Fruit fly (Drosophila melanogaster) whole organism, wandering third instar larva: ENCODE data around the gene Spn.

Experiments
- Abd-B ChIP-seq: fragments of >200 bp; optimal IDR thresholded peaks from 2 replicates; lab custom pipeline; 2017; ENCODE audit warnings: missing biosample characterization, missing genetic modification characterization
- CG9705 ChIP-seq: fragments of 200-800 bp; sonication (Bioruptor generic); optimal IDR thresholded peaks from 2 replicates; lab custom pipeline; 2018; ENCODE audit warnings: missing biosample characterization, mild to moderate bottlenecking, missing genetic modification characterization
- CrebA ChIP-seq: fragments of 200-800 bp; sonication (Bioruptor generic); optimal IDR thresholded peaks from 2 replicates; lab custom pipeline; 2016; ENCODE audit warnings: missing biosample characterization, mild to moderate bottlenecking, missing genetic modification characterization, borderline replicate concordance
- Dfd ChIP-seq: fragments of >200 bp; optimal IDR thresholded peaks from 2 replicates; lab custom pipeline; 2017; ENCODE audit warnings: missing biosample characterization, missing genetic modification characterization
- Dif ChIP-seq: fragments of 200-275, 200-300 bp; sonication (Bioruptor generic); optimal IDR thresholded peaks from 2 replicates; lab custom pipeline; 2018; ENCODE audit warnings: missing biosample characterization, missing genetic modification characterization; ENCODE audit not compliant: partially characterized antibody
- HLH106 ChIP-seq: fragments of 200-800 bp; optimal IDR thresholded peaks from 3 replicates; lab custom pipeline; 2019; ENCODE audit warnings: missing biosample characterization, mild to moderate bottlenecking, missing genetic modification characterization, moderate library complexity
- Hnf4 ChIP-seq: fragments of 200-800 bp; sonication (Bioruptor generic); optimal IDR thresholded peaks from 2 replicates; lab custom pipeline; 2016; ENCODE audit warnings: missing biosample characterization, mild to moderate bottlenecking, missing genetic modification characterization
- Hr78 ChIP-seq: fragments of >200 bp; optimal IDR thresholded peaks from 2 replicates; lab custom pipeline; 2017; ENCODE audit warnings: missing biosample characterization, missing genetic modification characterization
- Jra ChIP-seq: sonication (Bioruptor generic); optimal IDR thresholded peaks from 2 replicates; lab custom pipeline; 2016; ENCODE audit warnings: missing biosample characterization, missing genetic modification characterization
- Myc ChIP-seq: fragments of >200 bp; optimal IDR thresholded peaks from 2 replicates; lab custom pipeline; 2017
- N ChIP-seq: fragments of >200 bp; optimal IDR thresholded peaks from 2 replicates; lab custom pipeline; 2018; ENCODE audit warnings: missing biosample characterization, missing external identifiers, missing genetic modification characterization
- OdsH ChIP-seq: fragments of 200-800 bp; sonication (Bioruptor generic); optimal IDR thresholded peaks from 2 replicates; lab custom pipeline; 2016; ENCODE audit warnings: missing biosample characterization, mild to moderate bottlenecking, missing genetic modification characterization
- Rel ChIP-seq, 2 experiments: fragments of 200-800 bp; sonication (Bioruptor generic) in 1 of 2; optimal IDR thresholded peaks; 2 replicates in 1 of 2; 3 replicates in 1 of 2; lab custom pipeline; 2016 to 2019; ENCODE audit warnings: mild to moderate bottlenecking in 2 of 2, missing biosample characterization in 2 of 2, missing genetic modification characterization in 2 of 2, moderate library complexity in 1 of 2
- Sp1 ChIP-seq: fragments of 200-800 bp; sonication (Bioruptor generic); optimal IDR thresholded peaks from 3 replicates; lab custom pipeline; 2019; ENCODE audit warnings: missing biosample characterization, mild to moderate bottlenecking, missing genetic modification characterization, moderate library complexity
- Vsx2 ChIP-seq: fragments of 200-300, 225-300 bp; sonication (Bioruptor generic); optimal IDR thresholded peaks from 2 replicates; lab custom pipeline; 2018; ENCODE audit warnings: missing biosample characterization, missing genetic modification characterization; ENCODE audit not compliant: partially characterized antibody
- br ChIP-seq: fragments of 200-800 bp; sonication (Bioruptor generic); optimal IDR thresholded peaks from 2 replicates; lab custom pipeline; 2016; ENCODE audit warnings: missing biosample characterization, missing genetic modification characterization
- brk ChIP-seq: fragments of 200-800 bp; sonication (Bioruptor generic); optimal IDR thresholded peaks from 2 replicates; lab custom pipeline; 2016; ENCODE audit warnings: missing biosample characterization, mild to moderate bottlenecking, missing genetic modification characterization
- dmrt93B ChIP-seq: fragments of 200-800 bp; sonication (Bioruptor generic); optimal IDR thresholded peaks from 2 replicates; lab custom pipeline; 2018; ENCODE audit warnings: missing biosample characterization, mild to moderate bottlenecking, missing genetic modification characterization
- dsf ChIP-seq: sonication (Bioruptor generic); optimal IDR thresholded peaks from 2 replicates; lab custom pipeline; 2016; ENCODE audit warnings: missing biosample characterization, missing genetic modification characterization, borderline replicate concordance
- ey ChIP-seq: fragments of 200-800 bp; sonication (Bioruptor generic); optimal IDR thresholded peaks from 2 replicates; lab custom pipeline; 2016; ENCODE audit warnings: missing biosample characterization, missing genetic modification characterization
- foxo ChIP-seq, 2 experiments: fragments of 200-800 bp; sonication (Bioruptor generic); optimal IDR thresholded peaks; 2 replicates in 1 of 2; 3 replicates in 1 of 2; lab custom pipeline; 2016 to 2017; ENCODE audit warnings: missing biosample characterization in 2 of 2, missing genetic modification characterization in 2 of 2
- fru ChIP-seq: fragments of 200-800 bp; sonication (Bioruptor generic); optimal IDR thresholded peaks from 3 replicates; lab custom pipeline; 2016; ENCODE audit warnings: missing biosample characterization, mild to moderate bottlenecking, missing genetic modification characterization
- h ChIP-seq: fragments of 200-800 bp; sonication (Bioruptor generic); optimal IDR thresholded peaks from 3 replicates; lab custom pipeline; 2016; ENCODE audit warnings: missing biosample characterization, mild to moderate bottlenecking, missing genetic modification characterization
- jim ChIP-seq: fragments of 175-275, 200-325 bp; sonication (Bioruptor generic); optimal IDR thresholded peaks from 2 replicates; lab custom pipeline; 2016; ENCODE audit warnings: missing biosample characterization, mild to moderate bottlenecking, missing genetic modification characterization
- lola ChIP-seq: fragments of >200 bp; optimal IDR thresholded peaks from 2 replicates; lab custom pipeline; 2017; ENCODE audit warnings: missing biosample characterization, missing genetic modification characterization
- psq ChIP-seq: fragments of 200-800 bp; sonication (Bioruptor generic); optimal IDR thresholded peaks from 3 replicates; lab custom pipeline; 2017; ENCODE audit warnings: missing biosample characterization, mild to moderate bottlenecking, missing genetic modification characterization, moderate library complexity
- rgr ChIP-seq: fragments of 200-800 bp; sonication (Bioruptor generic); optimal IDR thresholded peaks from 3 replicates; lab custom pipeline; 2016; ENCODE audit warnings: missing biosample characterization, mild to moderate bottlenecking, missing genetic modification characterization
- sage ChIP-seq: fragments of 200-800 bp; sonication (Bioruptor generic); optimal IDR thresholded peaks from 2 replicates; lab custom pipeline; 2016; ENCODE audit warnings: missing biosample characterization, mild to moderate bottlenecking, missing genetic modification characterization
- sv ChIP-seq: fragments of 200-800 bp; sonication (Bioruptor generic); optimal IDR thresholded peaks from 3 replicates; lab custom pipeline; 2016; ENCODE audit warnings: missing biosample characterization, missing genetic modification characterization
- tai ChIP-seq: sonication (Bioruptor generic); optimal IDR thresholded peaks from 2 replicates; lab custom pipeline; 2016; ENCODE audit warnings: missing biosample characterization, missing genetic modification characterization
- usp ChIP-seq: fragments of >200 bp; optimal IDR thresholded peaks from 2 replicates; lab custom pipeline; 2017; ENCODE audit warnings: missing biosample characterization, missing genetic modification characterization
- woc ChIP-seq: sonication (Bioruptor generic); optimal IDR thresholded peaks from 2 replicates; lab custom pipeline; 2016; ENCODE audit warnings: missing biosample characterization, mild to moderate bottlenecking, missing genetic modification characterization

Gene Spn

dm6 chr3L:2486493-2486892, 67.6 kb downstream of the Spn start:
- TF ChIP-seq foxo (GFP tag; optimal IDR thresholded peaks at IDR 0.05; lab: Kevin White, UChicago) (peak in 1 of 2 experiments; percentile 10), sage (GFP tag; lab: Kevin White, UChicago) (no peak)

dm6 chr3L:2485331-2486115, 68.6 kb downstream of the Spn start:
- TF ChIP-seq Hr78 (GFP tag; lab: Kevin White, UChicago) (no peak), Myc (lab: Kevin White, UChicago) (peak; percentile 87), rgr (GFP tag; lab: Kevin White, UChicago) (no peak), CrebA (GFP tag; lab: Kevin White, UChicago) (no peak), Dfd (no peak)

- TF ChIP-seq Myc (lab: Kevin White, UChicago) = no peak
- no peak for TF ChIP-seq Hnf4 (GFP tag; lab: Kevin White, UChicago)
- no peak for TF ChIP-seq sv (GFP tag; lab: Kevin White, UChicago)
- TF ChIP-seq tai = no peak
- TF ChIP-seq CG9705 = no peak
- no peak for TF ChIP-seq foxo (GFP tag; optimal IDR thresholded peaks at IDR 0.05; lab: Kevin White, UChicago)
- TF ChIP-seq dmrt93B (GFP tag; lab: Kevin White, UChicago) = no peak
- no peak for TF ChIP-seq Hr78 (GFP tag; lab: Kevin White, UChicago)
- TF ChIP-seq CrebA (GFP tag; lab: Kevin White, UChicago) = no peak
- no peak for TF ChIP-seq Dif (GFP tag; lab: Kevin White, UChicago)
- TF ChIP-seq jim (GFP tag; lab: Kevin White, UChicago) = no peak
- no peak for TF ChIP-seq woc
- no peak for TF ChIP-seq brk (GFP tag; lab: Kevin White, UChicago)
- no peak for TF ChIP-seq dsf (GFP tag; lab: Kevin White, UChicago)
- TF ChIP-seq Jra = no peak
Observed at dm6 chr3L:2482941-2483541, 71.1 kb downstream of the Spn start.

- TF ChIP-seq jim (GFP tag; lab: Kevin White, UChicago) (no peak), h (peak; percentile 6)
- TF ChIP-seq, all 38 proteins: peak for 1
Observed at dm6 chr3L:2481470-2481869, 72.6 kb downstream of the Spn start.

- no peak for TF ChIP-seq Rel (GFP tag; optimal IDR thresholded peaks at IDR 0.05; lab: Kevin White, UChicago)
- peak; percentile 91 for TF ChIP-seq Rel (tag; optimal IDR thresholded peaks at IDR 0.05; lab: Kevin White, UChicago)
- no peak for TF ChIP-seq foxo (GFP tag; optimal IDR thresholded peaks at IDR 0.05; lab: Kevin White, UChicago)
Observed at dm6 chr3L:2480470-2480869, 73.6 kb downstream of the Spn start.

dm6 chr3L:2479250-2479649, 74.8 kb downstream of the Spn start:
- peak; percentile 66 for TF ChIP-seq ey (GFP tag; lab: Kevin White, UChicago)
- peak; percentile 55 for TF ChIP-seq rgr (GFP tag; lab: Kevin White, UChicago)
- TF ChIP-seq Jra = peak; percentile 42
- TF ChIP-seq dsf (GFP tag; lab: Kevin White, UChicago) = no peak
- peak; percentile 50 for TF ChIP-seq woc
- peak; percentile 83 for TF ChIP-seq h
- TF ChIP-seq Rel (GFP tag; optimal IDR thresholded peaks at IDR 0.05; lab: Kevin White, UChicago) = no peak
- TF ChIP-seq Rel (tag; optimal IDR thresholded peaks at IDR 0.05; lab: Kevin White, UChicago) = peak; percentile 19
- no peak for TF ChIP-seq sage (GFP tag; lab: Kevin White, UChicago)
- peak; percentile 73 for TF ChIP-seq OdsH (GFP tag; lab: Kevin White, UChicago)
- peak; percentile 63 for TF ChIP-seq Sp1 (GFP tag; lab: Kevin White, UChicago)
- peak; percentile 30 for TF ChIP-seq sv (GFP tag; lab: Kevin White, UChicago)
- peak; percentile 49 for TF ChIP-seq Hnf4 (GFP tag; lab: Kevin White, UChicago)
- no peak for TF ChIP-seq N (GFP tag; lab: Kevin White, UChicago)
- TF ChIP-seq brk (GFP tag; lab: Kevin White, UChicago) = peak; percentile 20
- peak; percentile 79 for TF ChIP-seq HLH106 (tag; lab: Kevin White, UChicago)
- TF ChIP-seq foxo (GFP tag; optimal IDR thresholded peaks at IDR 0.05; lab: Kevin White, UChicago) = peak in 1 of 2 experiments; percentile 78
- peak; percentile 37 for TF ChIP-seq CG9705
- peak; percentile 70 for TF ChIP-seq br
- no peak for TF ChIP-seq Vsx2 (GFP tag; lab: Kevin White, UChicago)
- TF ChIP-seq lola = no peak
- no peak for TF ChIP-seq CrebA (GFP tag; lab: Kevin White, UChicago)
- TF ChIP-seq psq (GFP tag; lab: Kevin White, UChicago) = peak; percentile 58
- TF ChIP-seq Abd-B = no peak
- TF ChIP-seq fru (GFP tag; lab: Kevin White, UChicago) = peak; percentile 77
- TF ChIP-seq usp = no peak
- TF ChIP-seq Myc (lab: Kevin White, UChicago) = no peak
- no peak for TF ChIP-seq Hr78 (GFP tag; lab: Kevin White, UChicago)
- peak; percentile 58 for TF ChIP-seq dmrt93B (GFP tag; lab: Kevin White, UChicago)
- TF ChIP-seq, all 38 proteins: peak for 18
